Fruit fly (Drosophila melanogaster): ENCODE measurements around the gene CG1271.
A peak's percentile ranks its signal among the peaks of the same experiment; 100 is the strongest.

The CG1271 gene

dm6 chr3L:3070274-3071204, 18.2 kb downstream of the CG1271 start, which contains the start of the genes CG32486 and PAN3 (continued):
- TF ChIP-seq Hr51 (GFP tag; optimal IDR thresholded peaks at IDR 0.05) = peak in 1 of 2 experiments; percentile 3
- TF ChIP-seq Taf1 (GFP tag; IDR thresholded peaks at IDR 0.05) = no peak
- TF ChIP-seq CG17385 (GFP tag; optimal IDR thresholded peaks at IDR 0.05) = peak; percentile 62
- TF ChIP-seq CG10147 (GFP tag; optimal IDR thresholded peaks at IDR 0.05) = peak; percentile 51
- TF ChIP-seq sima (GFP tag; optimal IDR thresholded peaks at IDR 0.05) = no peak
- TF ChIP-seq emc (GFP tag; optimal IDR thresholded peaks at IDR 0.05) = no peak
- peak; percentile 41 for TF ChIP-seq Blimp-1 (GFP tag; optimal IDR thresholded peaks at IDR 0.05)
- TF ChIP-seq Xrp1 (GFP tag; IDR thresholded peaks at IDR 0.05) = peak; percentile 32; the same call in 1 of the 2 replicates
- TF ChIP-seq nerfin-2 (GFP tag; IDR thresholded peaks at IDR 0.05; ENCODE audit: partially characterized antibody) = no peak
- TF ChIP-seq CG2889 (GFP tag; IDR thresholded peaks at IDR 0.05) = no peak
- TF ChIP-seq CG12104 (GFP tag; optimal IDR thresholded peaks at IDR 0.05) = no peak
- TF ChIP-seq ara (GFP tag; IDR thresholded peaks at IDR 0.05) = no peak
- peak; percentile 66 for TF ChIP-seq ash1 (GFP tag; optimal IDR thresholded peaks at IDR 0.05)
- TF ChIP-seq eyg (GFP tag; optimal IDR thresholded peaks at IDR 0.05) = no peak
- peak; percentile 82 for TF ChIP-seq sens (GFP tag)
- no peak for TF ChIP-seq CG18476 (GFP tag; optimal IDR thresholded peaks at IDR 0.05)
- TF ChIP-seq ERR (GFP tag; optimal IDR thresholded peaks at IDR 0.05) = peak; percentile 71
- peak; percentile 90 for TF ChIP-seq Bgb (GFP tag; IDR thresholded peaks at IDR 0.05; ENCODE audit: partially characterized antibody)
- peak; percentile 87 for TF ChIP-seq CG34422 (GFP tag; IDR thresholded peaks at IDR 0.05)
- no peak for TF ChIP-seq lov (optimal IDR thresholded peaks at IDR 0.05)
- peak; percentile 68; the same call in 1 of the 3 replicates for TF ChIP-seq lov (GFP tag; IDR thresholded peaks at IDR 0.05)
- TF ChIP-seq CG7372 (GFP tag; IDR thresholded peaks at IDR 0.05) = no peak
- TF ChIP-seq pan (optimal IDR thresholded peaks at IDR 0.05) = no peak
- TF ChIP-seq pan (GFP tag; optimal IDR thresholded peaks at IDR 0.05 in 1 of 2, IDR thresholded peaks at IDR 0.05 in 1 of 2) = no peak
- TF ChIP-seq bab2 (GFP tag; optimal IDR thresholded peaks at IDR 0.05) = no peak
- TF ChIP-seq Sin3A (optimal IDR thresholded peaks at IDR 0.05) = peak; percentile 85
- no peak for TF ChIP-seq ssp (GFP tag; IDR thresholded peaks at IDR 0.05)
- TF ChIP-seq CG11560 (tag; IDR thresholded peaks at IDR 0.05) = peak; percentile 22; the same call in 1 of the 3 replicates
- peak; percentile 38 for TF ChIP-seq CG30403 (GFP tag; optimal IDR thresholded peaks at IDR 0.05)
- no peak for TF ChIP-seq Mad (GFP tag; optimal IDR thresholded peaks at IDR 0.05)
- no peak for TF ChIP-seq toy (GFP tag; IDR thresholded peaks at IDR 0.05)
- no peak for TF ChIP-seq CG14050 (GFP tag; IDR thresholded peaks at IDR 0.05)
- TF ChIP-seq Tbp (GFP tag; optimal IDR thresholded peaks at IDR 0.05) = no peak
- TF ChIP-seq odd (GFP tag; optimal IDR thresholded peaks at IDR 0.05) = no peak
- TF ChIP-seq sc (optimal IDR thresholded peaks at IDR 0.05) = no peak
- no peak for TF ChIP-seq sc (GFP tag; optimal IDR thresholded peaks at IDR 0.05)
- TF ChIP-seq pita (GFP tag; optimal IDR thresholded peaks at IDR 0.05) = peak; percentile 76
- peak; percentile 76 for TF ChIP-seq NFAT (GFP tag; IDR thresholded peaks at IDR 0.05)
- TF ChIP-seq CG4820 (GFP tag; optimal IDR thresholded peaks at IDR 0.05) = no peak
- TF ChIP-seq az2 (GFP tag; optimal IDR thresholded peaks at IDR 0.05) = no peak
- peak; percentile 11 for TF ChIP-seq CG3281 (GFP tag; optimal IDR thresholded peaks at IDR 0.05)
- TF ChIP-seq CG31388 (GFP tag; optimal IDR thresholded peaks at IDR 0.05) = no peak
- peak; percentile 25 for TF ChIP-seq slou (GFP tag; optimal IDR thresholded peaks at IDR 0.05)
- peak; percentile 21 for TF ChIP-seq ATbp (GFP tag; optimal IDR thresholded peaks at IDR 0.05)
- no peak for TF ChIP-seq so (GFP tag; IDR thresholded peaks at IDR 0.05)
- peak; percentile 70 for TF ChIP-seq Dek (tag; optimal IDR thresholded peaks at IDR 0.05)
- no peak for TF ChIP-seq Myb (GFP tag; optimal IDR thresholded peaks at IDR 0.05)
- peak; percentile 52 for TF ChIP-seq zen (tag; optimal IDR thresholded peaks at IDR 0.05)
- no peak for TF ChIP-seq Six4 (GFP tag; optimal IDR thresholded peaks at IDR 0.05)
- peak; percentile 38 for TF ChIP-seq CG2120 (GFP tag; optimal IDR thresholded peaks at IDR 0.05)
- peak; percentile 86 for TF ChIP-seq CG10321 (GFP tag; IDR thresholded peaks at IDR 0.05)
